Worm (Caenorhabditis elegans): Measurements from ENCODE around the gene Y79H2A.12.

Y79H2A.12 gene

DNA sequence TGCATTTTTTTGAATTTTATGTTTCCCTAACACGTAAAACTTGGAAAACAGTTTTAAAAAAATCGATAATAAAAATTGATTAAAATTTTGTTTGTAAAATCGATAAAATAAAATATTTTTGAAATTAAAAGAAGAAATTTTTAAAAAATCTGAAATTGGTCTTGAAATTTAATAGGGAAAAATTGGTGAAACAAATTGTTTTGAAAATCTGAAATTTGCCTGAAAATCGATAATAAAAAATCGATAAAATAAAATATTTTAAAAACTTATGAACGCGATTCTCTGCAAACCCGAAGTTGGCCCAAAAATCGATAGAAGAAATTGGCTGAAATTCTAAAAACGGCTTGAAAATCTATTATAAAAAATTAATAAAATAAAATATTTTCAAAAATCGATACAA lies 15.0 kb downstream of the Y79H2A.12 start:
- TF ChIP-seq ztf-23 (GFP tag; IDR thresholded peaks at IDR 0.05), result no peak
- TF ChIP-seq ztf-29 (GFP tag; IDR thresholded peaks at IDR 0.05), result no peak
- TF ChIP-seq med-1 (GFP tag; optimal IDR thresholded peaks at IDR 0.05; ENCODE audit: insufficient read depth), result no peak

DNA sequence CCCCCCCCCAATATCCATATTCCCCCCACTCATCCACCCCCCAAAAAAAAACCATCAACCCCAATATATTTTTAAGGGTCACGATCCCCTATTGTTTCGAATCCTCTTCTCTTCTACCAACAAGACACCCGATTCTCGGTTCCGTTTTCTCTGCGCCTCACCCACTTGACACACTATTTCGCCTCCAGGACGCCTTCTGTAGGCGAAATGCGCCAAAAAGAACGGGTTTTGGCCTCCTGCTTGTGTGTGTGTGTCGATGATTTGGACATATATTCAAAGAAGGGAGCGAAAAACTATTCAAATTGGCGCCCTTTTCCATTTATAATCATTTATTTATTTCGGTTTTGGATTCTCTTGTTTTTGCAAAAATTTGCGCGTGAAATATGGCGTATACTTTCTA lies 15.6 kb downstream of the Y79H2A.12 start:
- TF ChIP-seq med-1 (GFP tag; optimal IDR thresholded peaks at IDR 0.05; ENCODE audit: insufficient read depth) (no peak), ref-1 (GFP tag; conservative IDR thresholded peaks at IDR 0.05) (no peak), tab-1 (GFP tag; IDR thresholded peaks at IDR 0.05) (no peak), cog-1 (tag; optimal IDR thresholded peaks at IDR 0.05) (no peak), T22C8.4 (GFP tag; IDR thresholded peaks at IDR 0.05) (no peak), ztf-29 (GFP tag; IDR thresholded peaks at IDR 0.05) (no peak), klf-2 (GFP tag; conservative IDR thresholded peaks at IDR 0.05) (no peak), flt-1 (GFP tag; IDR thresholded peaks at IDR 0.05) (no peak), ztf-23 (GFP tag; IDR thresholded peaks at IDR 0.05) (no peak)

DNA sequence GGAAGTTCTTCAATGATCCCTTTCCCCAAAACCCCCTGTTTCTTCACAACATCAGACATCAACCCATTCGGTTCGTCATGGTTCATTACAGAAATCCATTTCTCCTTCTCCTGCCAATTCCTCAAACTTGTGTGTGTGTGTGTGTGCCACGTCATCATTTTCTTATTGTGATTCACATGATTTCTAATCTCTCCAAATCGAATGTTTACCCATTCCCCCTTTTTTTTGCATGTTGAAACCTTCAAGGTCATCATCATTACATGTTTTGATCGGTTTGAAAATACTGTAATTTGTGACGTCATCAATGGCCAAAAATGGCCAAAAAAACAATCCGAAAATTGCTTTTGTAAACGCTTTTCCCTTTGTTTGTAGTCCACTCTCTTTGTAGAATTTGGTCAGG lies 18.9 kb downstream of the Y79H2A.12 start:
- TF ChIP-seq ztf-29 (GFP tag; IDR thresholded peaks at IDR 0.05) (no peak), med-1 (GFP tag; optimal IDR thresholded peaks at IDR 0.05; ENCODE audit: insufficient read depth) (no peak), ref-1 (GFP tag; conservative IDR thresholded peaks at IDR 0.05) (no peak), ztf-23 (GFP tag; IDR thresholded peaks at IDR 0.05) (no peak), cog-1 (tag; optimal IDR thresholded peaks at IDR 0.05) (no peak), flt-1 (GFP tag; IDR thresholded peaks at IDR 0.05) (no peak), klf-2 (GFP tag; conservative IDR thresholded peaks at IDR 0.05) (no peak), tab-1 (GFP tag; IDR thresholded peaks at IDR 0.05) (no peak), T22C8.4 (GFP tag; IDR thresholded peaks at IDR 0.05) (no peak)

DNA sequence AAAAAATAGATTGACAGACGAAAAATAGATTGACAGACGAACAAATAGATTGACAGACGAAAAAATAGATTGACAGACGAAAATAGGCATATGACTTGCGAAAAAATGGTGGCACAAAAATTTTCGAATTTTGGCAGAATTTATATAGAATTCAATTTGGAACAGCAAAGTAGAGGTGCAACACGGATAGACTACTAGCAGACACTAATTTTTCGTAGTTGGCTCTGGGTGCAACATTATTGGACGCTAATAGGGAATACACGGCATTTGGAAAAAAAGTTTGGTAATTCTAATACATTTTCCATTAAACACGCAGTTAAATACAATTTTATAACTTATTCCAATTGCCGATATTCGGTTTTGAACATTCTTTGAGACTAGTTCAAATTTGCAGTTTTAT lies 19.3 kb downstream of the Y79H2A.12 start:
- TF ChIP-seq flt-1 (GFP tag; IDR thresholded peaks at IDR 0.05) (no peak), ztf-29 (GFP tag; IDR thresholded peaks at IDR 0.05) (no peak), ztf-23 (GFP tag; IDR thresholded peaks at IDR 0.05) (no peak), cog-1 (tag; optimal IDR thresholded peaks at IDR 0.05) (no peak), tab-1 (GFP tag; IDR thresholded peaks at IDR 0.05) (no peak), klf-2 (GFP tag; conservative IDR thresholded peaks at IDR 0.05) (no peak), med-1 (GFP tag; optimal IDR thresholded peaks at IDR 0.05; ENCODE audit: insufficient read depth) (no peak)

DNA sequence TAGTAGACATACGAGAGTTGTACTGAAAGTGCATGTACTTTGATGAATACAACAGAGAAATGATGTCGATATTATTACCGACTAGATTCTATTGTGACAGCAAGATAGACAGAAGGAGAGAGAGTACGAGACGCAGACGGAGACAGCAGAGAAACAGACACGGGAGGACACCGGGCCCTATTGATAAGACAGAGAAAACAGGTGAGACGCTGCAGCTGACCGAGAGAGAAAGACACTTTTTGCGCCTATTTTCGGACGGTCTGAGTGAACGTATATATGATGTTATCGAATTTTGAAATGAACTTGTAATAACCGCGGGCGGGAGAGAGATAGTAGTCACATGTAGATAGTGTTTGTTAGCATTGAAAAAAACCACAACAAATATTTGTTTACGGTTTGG lies 25.4 kb downstream of the Y79H2A.12 start:
- no peak for TF ChIP-seq cog-1 (tag; optimal IDR thresholded peaks at IDR 0.05)
- TF ChIP-seq ztf-23 (GFP tag; IDR thresholded peaks at IDR 0.05), result no peak
- no peak for TF ChIP-seq klf-2 (GFP tag; conservative IDR thresholded peaks at IDR 0.05)
- no peak for TF ChIP-seq med-1 (GFP tag; optimal IDR thresholded peaks at IDR 0.05; ENCODE audit: insufficient read depth)
- no peak for TF ChIP-seq tab-1 (GFP tag; IDR thresholded peaks at IDR 0.05)
- no peak for TF ChIP-seq ref-1 (GFP tag; conservative IDR thresholded peaks at IDR 0.05)
- no peak for TF ChIP-seq ztf-29 (GFP tag; IDR thresholded peaks at IDR 0.05)
- no peak for TF ChIP-seq flt-1 (GFP tag; IDR thresholded peaks at IDR 0.05)
- TF ChIP-seq T22C8.4 (GFP tag; IDR thresholded peaks at IDR 0.05), result no peak

DNA sequence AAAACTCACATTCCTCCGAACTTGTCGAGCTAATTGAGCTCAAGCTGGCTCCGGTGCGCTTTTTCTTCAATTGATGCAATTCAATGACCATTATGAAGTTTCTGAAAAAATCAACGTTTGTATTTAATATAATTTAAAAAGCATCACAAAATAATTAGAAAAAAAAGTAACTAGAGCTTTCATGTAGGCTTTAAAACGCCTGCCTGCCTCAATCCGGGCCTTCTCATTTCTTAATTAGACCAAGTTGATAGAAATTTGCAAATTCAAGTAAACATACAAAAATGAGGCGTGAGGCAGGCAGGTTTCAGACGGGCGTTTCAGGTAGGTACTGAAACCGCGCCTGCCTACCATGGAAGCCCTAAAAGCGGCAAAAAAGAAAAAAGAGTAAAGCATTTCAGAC lies 25.8 kb downstream of the Y79H2A.12 start, which contains the start of gene Y56A3A.33:
TSS of gene Y56A3A.33 (minus strand) at position 101 of the 400 bp plus-strand sequence.
- no peak for TF ChIP-seq klf-2 (GFP tag; conservative IDR thresholded peaks at IDR 0.05)
- no peak for TF ChIP-seq flt-1 (GFP tag; IDR thresholded peaks at IDR 0.05)
- TF ChIP-seq ztf-23 (GFP tag; IDR thresholded peaks at IDR 0.05), result no peak
- TF ChIP-seq T22C8.4 (GFP tag; IDR thresholded peaks at IDR 0.05), result no peak
- no peak for TF ChIP-seq ztf-29 (GFP tag; IDR thresholded peaks at IDR 0.05)
- TF ChIP-seq tab-1 (GFP tag; IDR thresholded peaks at IDR 0.05), result no peak
- no peak for TF ChIP-seq ref-1 (GFP tag; conservative IDR thresholded peaks at IDR 0.05)
- TF ChIP-seq med-1 (GFP tag; optimal IDR thresholded peaks at IDR 0.05; ENCODE audit: insufficient read depth), result no peak
- TF ChIP-seq cog-1 (tag; optimal IDR thresholded peaks at IDR 0.05), result no peak

DNA sequence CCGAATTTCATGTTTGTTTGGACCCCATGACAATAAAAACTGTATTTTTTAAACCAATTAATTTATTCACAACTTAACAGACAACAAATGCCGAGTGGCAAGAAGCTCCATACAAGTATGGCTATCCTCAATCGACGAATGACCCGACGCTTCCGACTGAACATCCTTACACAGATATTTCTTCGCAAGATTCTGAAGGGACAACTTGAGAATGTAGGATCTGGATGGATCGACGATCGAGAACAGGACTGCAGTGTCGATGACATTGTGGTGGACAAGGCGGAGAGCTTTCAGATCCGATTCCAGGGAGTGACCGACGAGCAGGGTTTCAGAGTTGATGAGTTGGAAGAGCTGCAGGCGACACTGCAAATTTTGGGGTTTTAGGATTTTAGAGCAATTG lies 29.1 kb downstream of the Y79H2A.12 start:
- TF ChIP-seq klf-2 (GFP tag; conservative IDR thresholded peaks at IDR 0.05), result no peak
- TF ChIP-seq med-1 (GFP tag; optimal IDR thresholded peaks at IDR 0.05; ENCODE audit: insufficient read depth), result no peak
- TF ChIP-seq cog-1 (tag; optimal IDR thresholded peaks at IDR 0.05), result no peak
- TF ChIP-seq tab-1 (GFP tag; IDR thresholded peaks at IDR 0.05), result no peak
- no peak for TF ChIP-seq ref-1 (GFP tag; conservative IDR thresholded peaks at IDR 0.05)
- TF ChIP-seq ztf-29 (GFP tag; IDR thresholded peaks at IDR 0.05), result no peak
- TF ChIP-seq flt-1 (GFP tag; IDR thresholded peaks at IDR 0.05), result no peak
- no peak for TF ChIP-seq T22C8.4 (GFP tag; IDR thresholded peaks at IDR 0.05)
- no peak for TF ChIP-seq ztf-23 (GFP tag; IDR thresholded peaks at IDR 0.05)

DNA sequence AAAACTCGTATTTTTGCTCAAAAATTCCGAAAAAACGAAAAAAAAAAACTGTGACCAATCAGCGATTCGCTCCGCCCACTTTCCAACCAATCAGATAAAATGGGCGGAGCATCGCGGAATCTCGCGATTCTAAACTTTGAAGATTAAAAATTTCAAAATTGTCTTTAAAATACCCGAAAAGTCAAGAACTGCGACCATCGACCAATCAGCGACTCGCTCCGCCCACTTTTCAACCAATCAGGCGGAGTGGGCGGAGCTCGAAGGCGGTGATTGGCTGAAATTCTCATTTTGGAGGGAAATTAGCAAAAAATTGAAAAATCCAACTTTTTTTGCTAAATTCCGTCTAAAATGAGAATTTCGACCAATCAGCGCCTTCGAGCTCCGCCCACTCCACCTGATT lies 32.9 kb downstream of the Y79H2A.12 start:
- TF ChIP-seq tab-1 (GFP tag; IDR thresholded peaks at IDR 0.05), result no peak

DNA sequence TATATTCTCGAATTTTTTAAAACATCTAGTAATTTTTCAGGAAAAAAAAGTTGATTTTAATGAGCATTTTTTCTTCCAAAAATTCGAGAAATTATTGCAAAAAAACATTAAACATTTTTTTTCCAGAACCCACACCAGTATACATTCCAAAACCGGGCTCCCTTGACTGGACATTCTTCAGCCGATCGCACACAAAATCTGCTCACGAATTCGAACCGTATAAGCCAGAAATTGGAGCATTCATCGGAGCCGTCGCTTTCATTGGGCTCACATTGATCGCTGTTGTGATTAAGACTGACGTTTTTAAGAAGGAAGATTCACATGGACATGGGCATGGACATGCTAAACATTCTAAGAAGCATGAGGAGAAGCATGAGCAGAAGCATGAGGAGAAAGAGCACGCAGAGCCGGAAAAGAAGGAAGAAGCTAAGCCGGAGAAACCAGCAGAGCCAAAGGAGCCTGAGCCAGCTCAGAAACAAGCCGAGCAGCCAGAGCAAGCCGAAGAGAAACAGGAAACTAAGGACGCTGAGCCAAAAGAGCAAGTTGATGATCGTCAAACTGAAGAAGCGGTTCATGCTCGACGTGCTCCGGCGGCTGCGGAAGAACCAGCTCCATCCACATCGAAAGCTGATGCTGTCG lies 36.9 kb downstream of the Y79H2A.12 start:
- TF ChIP-seq ref-1 (GFP tag; conservative IDR thresholded peaks at IDR 0.05) (no peak), ztf-23 (GFP tag; IDR thresholded peaks at IDR 0.05) (no peak), klf-2 (GFP tag; conservative IDR thresholded peaks at IDR 0.05) (no peak), T22C8.4 (GFP tag; IDR thresholded peaks at IDR 0.05) (no peak), med-1 (GFP tag; optimal IDR thresholded peaks at IDR 0.05; ENCODE audit: insufficient read depth) (no peak), ztf-29 (GFP tag; IDR thresholded peaks at IDR 0.05) (no peak)

DNA sequence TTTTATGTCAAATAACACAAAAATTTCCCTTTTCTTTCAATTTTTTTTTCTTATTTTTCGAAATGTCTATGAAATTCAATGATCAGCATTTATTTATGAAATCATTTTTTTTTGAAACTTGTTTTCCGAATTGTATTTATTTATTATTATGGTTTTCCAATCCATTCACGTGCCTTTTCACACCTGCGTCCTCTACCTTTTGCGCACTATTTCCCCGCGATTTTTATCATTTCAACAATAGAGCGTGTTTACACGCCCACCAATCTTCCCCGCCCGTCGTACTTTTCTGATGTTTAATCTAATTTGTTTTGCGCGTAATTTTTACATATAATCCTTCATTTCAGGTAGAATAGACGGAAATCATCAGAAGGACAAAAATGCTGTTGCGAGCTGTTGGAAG lies 38.8 kb downstream of the Y79H2A.12 start, which contains the start of gene wah-1:
TSS of gene wah-1 (plus strand) at position 345 of the 400 bp plus-strand sequence.
- TF ChIP-seq cog-1 (tag; optimal IDR thresholded peaks at IDR 0.05) (no peak), med-1 (GFP tag; optimal IDR thresholded peaks at IDR 0.05; ENCODE audit: insufficient read depth) (no peak), T22C8.4 (GFP tag; IDR thresholded peaks at IDR 0.05) (no peak), ref-1 (GFP tag; conservative IDR thresholded peaks at IDR 0.05) (no peak), flt-1 (GFP tag; IDR thresholded peaks at IDR 0.05) (no peak), klf-2 (GFP tag; conservative IDR thresholded peaks at IDR 0.05) (no peak), ztf-23 (GFP tag; IDR thresholded peaks at IDR 0.05) (no peak), tab-1 (GFP tag; IDR thresholded peaks at IDR 0.05) (no peak), ztf-29 (GFP tag; IDR thresholded peaks at IDR 0.05) (no peak)

Data from whole organism, midembryonic.